Fruit fly (Drosophila melanogaster) whole organism, embryonic: ENCODE measurements around the gene CG8507.

ENCODE experiments used
- Awh ChIP-seq: fragments of 200-800 bp; sonication (Bioruptor generic); IDR thresholded peaks from 2 replicates; pipeline ENCODE4, ENCODE4 v1.3.6; 2022; ENCODE audit warnings: missing biosample characterization, missing genetic modification characterization
- BEAF-32 ChIP-seq: fragments of 200-800 bp; sonication (Bioruptor generic); optimal IDR thresholded peaks from 3 replicates; lab custom pipeline; 2017; ENCODE audit warnings: missing biosample characterization, missing genetic modification characterization, mild to moderate bottlenecking, moderate library complexity, missing genetic modification reagents
- CG10462 ChIP-seq: fragments of 200-800 bp; sonication (Bioruptor generic); optimal IDR thresholded peaks from 2 replicates; lab custom pipeline; 2016; ENCODE audit warnings: missing biosample characterization, missing genetic modification characterization
- CG10959 ChIP-seq: fragments of 200-800 bp; sonication (Bioruptor generic); IDR thresholded peaks from 2 replicates; pipeline ENCODE4 v1.3.6; 2022; ENCODE audit warnings: missing biosample characterization, missing genetic modification characterization
- CG11085 ChIP-seq: fragments of 200-800 bp; sonication (Bioruptor generic); IDR thresholded peaks from 2 replicates; pipeline ENCODE4 v1.3.6; 2022; ENCODE audit warnings: missing biosample characterization, missing genetic modification characterization
- CG11247 ChIP-seq: fragments of 200-800 bp; sonication (Bioruptor generic); IDR thresholded peaks from 2 replicates; pipeline ENCODE4 v1.3.6; 2022; ENCODE audit warnings: missing biosample characterization, missing genetic modification characterization
- CG12942 ChIP-seq: fragments of 200-800 bp; sonication (Bioruptor generic); optimal IDR thresholded peaks from 3 replicates; lab custom pipeline; 2016; ENCODE audit warnings: missing biosample characterization, missing genetic modification characterization
- CG1529 ChIP-seq: fragments of 200-800 bp; sonication (Bioruptor generic); optimal IDR thresholded peaks from 3 replicates; lab custom pipeline; 2018; ENCODE audit warnings: missing biosample characterization, missing genetic modification characterization
- CG15601 ChIP-seq: fragments of 200-800 bp; sonication (Bioruptor generic); optimal IDR thresholded peaks from 3 replicates; lab custom pipeline; 2019; ENCODE audit warnings: missing biosample characterization, mild to moderate bottlenecking, missing genetic modification characterization, moderate library complexity
- CG17802 ChIP-seq: fragments of 200-800 bp; sonication (Bioruptor generic); optimal IDR thresholded peaks from 2 replicates; lab custom pipeline; 2018; ENCODE audit warnings: missing biosample characterization, mild to moderate bottlenecking, missing genetic modification characterization, moderate library complexity
- CG18011 ChIP-seq: fragments of 200-800 bp; sonication (Bioruptor generic); optimal IDR thresholded peaks from 2 replicates; lab custom pipeline; 2017; ENCODE audit warnings: missing biosample characterization, missing genetic modification characterization, mild to moderate bottlenecking, moderate library complexity, missing genotype
- CG2678 ChIP-seq: fragments of 200-800 bp; sonication (Bioruptor generic); optimal IDR thresholded peaks from 3 replicates; lab custom pipeline; 2019; ENCODE audit warnings: missing biosample characterization, mild to moderate bottlenecking, missing genetic modification characterization, moderate library complexity
- CG30403 ChIP-seq: fragments of 200-800 bp; sonication (Bioruptor generic); optimal IDR thresholded peaks from 3 replicates; lab custom pipeline; 2016; ENCODE audit warnings: missing biosample characterization, missing genetic modification characterization
- CG32772 ChIP-seq: fragments of 200-800 bp; sonication (Bioruptor generic); IDR thresholded peaks from 2 replicates; pipeline ENCODE4 v1.3.6; 2022; ENCODE audit warnings: missing biosample characterization, missing genetic modification characterization
- CG33557 ChIP-seq: fragments of 200-800 bp; sonication (Bioruptor generic); optimal IDR thresholded peaks from 2 replicates; lab custom pipeline; 2019; ENCODE audit warnings: missing biosample characterization, mild to moderate bottlenecking, missing genetic modification characterization, moderate library complexity
- CG34422 ChIP-seq: fragments of 200-800 bp; sonication (Bioruptor generic); IDR thresholded peaks from 3 replicates; pipeline ENCODE4 v1.3.6; 2022; ENCODE audit warnings: missing biosample characterization, missing genetic modification characterization
- CG3838 ChIP-seq: fragments of 200-800 bp; sonication (Bioruptor generic); optimal IDR thresholded peaks from 3 replicates; lab custom pipeline; 2016; ENCODE audit warnings: missing biosample characterization, missing genetic modification characterization
- CG3847 ChIP-seq: fragments of 200-800 bp; sonication (Bioruptor generic); IDR thresholded peaks from 2 replicates; pipeline ENCODE4 v1.3.6; 2022; ENCODE audit warnings: missing biosample characterization, missing genetic modification characterization
- CG4404 ChIP-seq: fragments of 200-800 bp; sonication (Bioruptor generic); IDR thresholded peaks from 2 replicates; pipeline ENCODE4 v1.3.6; 2022; ENCODE audit warnings: missing biosample characterization, missing genetic modification characterization
- CG4730 ChIP-seq: fragments of 200-800 bp; sonication (Bioruptor generic); IDR thresholded peaks from 2 replicates; pipeline ENCODE4 v1.3.6; 2022; ENCODE audit warnings: missing biosample characterization, missing genetic modification characterization
- CG7271 ChIP-seq: fragments of 200-800 bp; sonication (Bioruptor generic); optimal IDR thresholded peaks from 2 replicates; lab custom pipeline; 2018; ENCODE audit warnings: missing biosample characterization, mild to moderate bottlenecking, missing genetic modification characterization, moderate library complexity
- CG7372 ChIP-seq: fragments of 200-800 bp; sonication (Bioruptor generic); IDR thresholded peaks from 2 replicates; pipeline ENCODE4 v1.3.6; 2022; ENCODE audit warnings: missing biosample characterization, missing genetic modification characterization
- CG7745 ChIP-seq: fragments of 200-800 bp; sonication (Bioruptor generic); optimal IDR thresholded peaks from 2 replicates; lab custom pipeline; 2018; ENCODE audit warnings: missing biosample characterization, mild to moderate bottlenecking, missing genetic modification characterization, moderate library complexity
- CG8765 ChIP-seq: fragments of 200-800 bp; sonication (Bioruptor generic); IDR thresholded peaks from 2 replicates; pipeline ENCODE4 v1.3.6; 2022; ENCODE audit warnings: missing biosample characterization, missing genetic modification characterization
- D19A ChIP-seq: fragments of 200-800 bp; optimal IDR thresholded peaks from 3 replicates; lab custom pipeline; 2019; ENCODE audit warnings: missing biosample characterization, mild to moderate bottlenecking, missing genetic modification characterization, moderate library complexity
- Jarid2 ChIP-seq: fragments of 200-800 bp; sonication (Bioruptor generic); optimal IDR thresholded peaks from 3 replicates; lab custom pipeline; 2017; ENCODE audit warnings: mild to moderate bottlenecking, missing biosample characterization, missing genetic modification reagents, missing genetic modification characterization
- Rfx ChIP-seq: fragments of 200-800 bp; sonication (Bioruptor generic); IDR thresholded peaks from 2 replicates; pipeline ENCODE4 v1.3.6; 2022; ENCODE audit warnings: missing biosample characterization, missing genetic modification characterization
- Stat92E ChIP-seq, 3 experiments: fragments of >200 bp in 2 of 3; fragments of 200-800 bp in 1 of 3; sonication (Bioruptor generic) in 1 of 3; optimal IDR thresholded peaks; 2 replicates each; lab custom pipeline; 2017 to 2019; ENCODE audit warnings: missing biosample characterization in 3 of 3, missing genetic modification characterization in 3 of 3, mild to moderate bottlenecking in 1 of 3, moderate library complexity in 1 of 3
- YL-1 ChIP-seq: fragments of 200-800 bp; sonication (Bioruptor generic); optimal IDR thresholded peaks from 3 replicates; lab custom pipeline; 2017; ENCODE audit warnings: missing biosample characterization, mild to moderate bottlenecking, missing genetic modification characterization
- ap ChIP-seq: fragments of 200-800 bp; sonication (Bioruptor generic); IDR thresholded peaks from 2 replicates; pipeline ENCODE4 v1.3.6; 2022; ENCODE audit warnings: missing biosample characterization, missing genetic modification characterization
- ase ChIP-seq: fragments of 200-800 bp; sonication (Bioruptor generic); IDR thresholded peaks from 3 replicates; pipeline ENCODE4 v1.3.6; 2022; ENCODE audit warnings: missing biosample characterization, missing genetic modification characterization
- btn ChIP-seq: fragments of 200-800 bp; sonication (Bioruptor generic); optimal IDR thresholded peaks from 2 replicates; lab custom pipeline; 2016; ENCODE audit warnings: missing biosample characterization, missing genetic modification characterization
- cg ChIP-seq: fragments of 200-800 bp; sonication (Bioruptor generic); optimal IDR thresholded peaks from 3 replicates; lab custom pipeline; 2019; ENCODE audit warnings: missing biosample characterization, mild to moderate bottlenecking, missing genetic modification characterization, moderate library complexity
- dan ChIP-seq: fragments of 200-800 bp; sonication (Bioruptor generic); IDR thresholded peaks from 2 replicates; pipeline ENCODE4 v1.3.6; 2022; ENCODE audit warnings: missing biosample characterization, missing genetic modification characterization
- disco-r ChIP-seq: fragments of 200-800 bp; sonication (Bioruptor generic); optimal IDR thresholded peaks from 2 replicates; lab custom pipeline; 2016; ENCODE audit warnings: missing biosample characterization, missing genetic modification characterization
- gcm ChIP-seq: fragments of 200-800 bp; sonication (Bioruptor generic); optimal IDR thresholded peaks from 2 replicates; lab custom pipeline; 2019; ENCODE audit warnings: missing biosample characterization, mild to moderate bottlenecking, missing genetic modification characterization, moderate library complexity
- ken ChIP-seq: fragments of 200-800 bp; sonication (Bioruptor generic); IDR thresholded peaks from 3 replicates; pipeline ENCODE4 v1.3.6; 2022; ENCODE audit warnings: missing biosample characterization, missing genetic modification characterization
- nau ChIP-seq: fragments of 200-800 bp; sonication (Bioruptor generic); optimal IDR thresholded peaks from 3 replicates; lab custom pipeline; 2017; ENCODE audit warnings: missing biosample characterization, mild to moderate bottlenecking, missing genetic modification characterization, missing genetic modification reagents
- nom ChIP-seq: fragments of 200-800 bp; sonication (Bioruptor generic); optimal IDR thresholded peaks from 2 replicates; lab custom pipeline; 2017; ENCODE audit warnings: missing biosample characterization, missing genetic modification characterization, mild to moderate bottlenecking, moderate library complexity, missing genetic modification reagents
- p53 ChIP-seq: fragments of 200-800 bp; sonication (Bioruptor generic); optimal IDR thresholded peaks from 2 replicates; lab custom pipeline; 2016; ENCODE audit warnings: missing biosample characterization, missing genetic modification characterization
- psq ChIP-seq: fragments of 200-800 bp; sonication (Bioruptor generic); optimal IDR thresholded peaks from 2 replicates; lab custom pipeline; 2017; ENCODE audit warnings: missing biosample characterization, missing genetic modification characterization
- ranshi ChIP-seq: fragments of 200-800 bp; sonication (Bioruptor generic); IDR thresholded peaks from 2 replicates; pipeline ENCODE4 v1.3.6; 2022; ENCODE audit warnings: missing biosample characterization, missing genetic modification characterization
- rib ChIP-seq: fragments of 200-800 bp; sonication (Bioruptor generic); IDR thresholded peaks from 2 replicates; pipeline ENCODE4 v1.3.6; 2022; ENCODE audit warnings: missing biosample characterization, missing genetic modification characterization
- sd ChIP-seq: fragments of 200-800 bp; sonication (Bioruptor generic); optimal IDR thresholded peaks from 3 replicates; lab custom pipeline; 2018; ENCODE audit warnings: missing biosample characterization, mild to moderate bottlenecking, missing genetic modification characterization, moderate library complexity
- shn ChIP-seq: fragments of 200-800 bp; sonication (Bioruptor generic); optimal IDR thresholded peaks from 3 replicates; lab custom pipeline; 2016; ENCODE audit warnings: missing biosample characterization, missing genetic modification characterization
- usp ChIP-seq: fragments of >200 bp; optimal IDR thresholded peaks from 2 replicates; lab custom pipeline; 2017; ENCODE audit warnings: missing biosample characterization, missing genetic modification characterization
- vfl ChIP-seq: fragments of 200-800 bp; sonication (Bioruptor generic); optimal IDR thresholded peaks from 2 replicates; lab custom pipeline; 2016; ENCODE audit warnings: missing biosample characterization, missing genetic modification characterization
- vnd ChIP-seq: fragments of 200-800 bp; sonication (Bioruptor generic); IDR thresholded peaks from 3 replicates; pipeline ENCODE4 v1.3.6; 2022; ENCODE audit warnings: missing biosample characterization, missing genetic modification characterization; ENCODE audit not compliant: partially characterized antibody

CG8507 gene

dm6 chr3R:9767620-9768592 is 23.4 kb upstream of the CG8507 start, which contains the start of gene Naa80 (continued):
- TF ChIP-seq nau (GFP tag; lab: Kevin White, UChicago) (no peak), CG11247 (GFP tag; lab: Robert Waterston, UW) (peak; percentile 79), CG4730 (GFP tag; lab: Robert Waterston, UW) (no peak), CG30403 (GFP tag; lab: Kevin White, UChicago) (peak; percentile 58), sd (tag; lab: Kevin White, UChicago) (peak; percentile 52), CG34422 (peak; percentile 80), disco-r (peak; percentile 7), CG15601 (tag; lab: Kevin White, UChicago) (peak; percentile 22), vnd (no peak), dan (GFP tag; lab: Robert Waterston, UW) (no peak), Jarid2 (GFP tag; lab: Kevin White, UChicago) (no peak), ken (GFP tag; lab: Robert Waterston, UW) (peak; percentile 82), Stat92E (GFP tag; optimal IDR thresholded peaks at IDR 0.05; lab: Kevin White, UChicago) (peak in 1 of 3 experiments; percentile 24), CG7745 (no peak), CG7372 (no peak), CG7271 (tag; lab: Kevin White, UChicago) (no peak), CG3847 (GFP tag; lab: Robert Waterston, UW) (peak; percentile 94), CG4404 (GFP tag; lab: Robert Waterston, UW) (0 out of 2 replicates have a peak, but pooled peaks have one; percentile 11), CG12942 (GFP tag; lab: Kevin White, UChicago) (peak; percentile 69), ranshi (GFP tag; lab: Robert Waterston, UW) (peak; percentile 54; the same call in 1 of the 2 replicates), p53 (GFP tag; lab: Kevin White, UChicago) (peak; percentile 67), gcm (GFP tag; lab: Kevin White, UChicago) (no peak), YL-1 (GFP tag; lab: Kevin White, UChicago) (peak; percentile 94), ase (GFP tag; lab: Robert Waterston, UW) (0 out of 3 replicates have a peak, but pooled peaks have one; percentile 34), psq (no peak), CG8765 (GFP tag; lab: Robert Waterston, UW) (peak; percentile 38; the same call in 1 of the 2 replicates), shn (GFP tag; lab: Kevin White, UChicago) (peak; percentile 67), btn (GFP tag; lab: Kevin White, UChicago) (no peak), CG33557 (no peak), Rfx (GFP tag; lab: Robert Waterston, UW) (peak; percentile 88), CG10959 (GFP tag; lab: Robert Waterston, UW) (no peak), CG10462 (GFP tag; lab: Kevin White, UChicago) (no peak), CG3838 (GFP tag; lab: Kevin White, UChicago) (no peak), nom (GFP tag; lab: Kevin White, UChicago) (peak; percentile 71), usp (GFP tag; lab: Kevin White, UChicago) (no peak), D19A (tag; lab: Kevin White, UChicago) (peak; percentile 25), CG17802 (tag; lab: Kevin White, UChicago) (peak; percentile 33), vfl (peak; percentile 77), CG18011 (GFP tag; lab: Kevin White, UChicago) (peak; percentile 65), Awh (no peak), CG32772 (GFP tag; lab: Robert Waterston, UW) (peak; percentile 24; the same call in 1 of the 2 replicates), ap (no peak), CG2678 (no peak), CG1529 (GFP tag; lab: Kevin White, UChicago) (no peak), CG11085 (peak; percentile 8; the same call in 1 of the 2 replicates), cg (peak; percentile 51), BEAF-32 (peak; percentile 56), rib (GFP tag; lab: Robert Waterston, UW) (peak; percentile 90)
